Fruit fly (Drosophila melanogaster): ENCODE measurements around the gene CG8664.

DNA sequence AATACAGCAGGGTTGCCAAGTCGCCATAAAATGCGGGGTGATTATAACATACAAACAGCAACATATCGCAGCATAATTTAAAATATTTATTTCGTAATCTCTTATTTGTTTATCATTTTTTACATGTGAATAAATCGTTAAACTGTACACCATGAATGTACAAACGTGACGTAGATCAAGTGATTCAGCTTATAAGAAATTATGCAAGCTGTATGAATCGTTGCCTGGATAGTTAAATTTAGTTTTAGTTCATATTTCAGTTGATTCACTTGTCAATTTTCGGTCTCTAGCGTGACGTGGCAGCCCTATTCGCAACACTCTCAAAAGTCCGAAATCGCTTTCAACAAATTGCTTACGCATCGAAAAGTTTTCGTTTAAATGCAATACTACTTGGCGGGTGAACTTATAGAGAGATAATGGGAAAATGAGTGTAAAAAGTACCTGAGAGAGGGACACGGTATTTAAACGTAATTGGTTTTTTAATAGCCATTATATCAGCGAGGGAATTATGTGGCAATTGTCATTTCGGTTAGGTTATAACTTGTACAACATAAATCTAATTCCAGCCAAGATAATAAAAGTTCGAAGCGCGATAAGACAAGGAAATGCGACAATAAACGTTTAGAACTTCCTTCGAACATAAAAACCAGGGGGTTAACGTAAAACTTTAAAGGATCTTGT is 9.7 kb upstream of the CG8664 start:
- no peak for TF ChIP-seq CG8478 (optimal IDR thresholded peaks at IDR 0.05)
- TF ChIP-seq CTCF (optimal IDR thresholded peaks at IDR 0.05) = no peak
